Fruit fly (Drosophila melanogaster) Kc167 (cell line): ENCODE measurements around the gene EloA.

Experiments
- Myc ChIP-seq: fragments of >200 bp; optimal IDR thresholded peaks from 2 replicates; lab custom pipeline; 2017; ENCODE audit warnings: missing external identifiers
- Sin3A ChIP-seq: fragments of >200 bp; optimal IDR thresholded peaks from 2 replicates; lab custom pipeline; 2018; ENCODE audit warnings: missing external identifiers
- h ChIP-seq: fragments of >200 bp; optimal IDR thresholded peaks from 3 replicates; lab custom pipeline; 2018; ENCODE audit warnings: missing external identifiers
- insv ChIP-seq: fragments of >200 bp; optimal IDR thresholded peaks from 3 replicates; lab custom pipeline; 2018; ENCODE audit warnings: missing external identifiers
- psq ChIP-seq: fragments of >200 bp; optimal IDR thresholded peaks from 2 replicates; lab custom pipeline; 2017; ENCODE audit warnings: missing external identifiers
- ttk ChIP-seq: sonication (Bioruptor generic); optimal IDR thresholded peaks from 2 replicates; lab custom pipeline; 2017; ENCODE audit warnings: missing external identifiers

The EloA gene

DNA sequence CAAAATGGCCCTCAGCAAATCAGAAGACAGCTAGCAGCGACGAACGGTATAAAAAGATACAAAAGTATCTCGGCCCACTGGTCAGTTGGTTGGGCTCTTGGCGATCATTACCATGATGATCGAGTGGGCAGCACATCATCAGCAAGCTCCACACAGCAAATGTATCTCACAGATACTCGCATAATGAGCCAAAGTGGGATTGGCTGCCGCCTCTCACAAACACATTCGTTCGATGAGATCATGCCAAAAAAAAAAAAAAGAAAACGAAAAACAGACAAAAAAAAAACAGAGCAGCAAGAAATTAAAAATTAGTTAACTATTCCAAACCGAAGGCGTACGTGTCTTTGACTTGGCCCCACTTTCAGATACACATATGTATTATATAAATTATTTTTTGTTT is 44.8 kb downstream of the EloA start:
- TF ChIP-seq psq (lab: Kevin White, UChicago): no peak
- TF ChIP-seq insv (lab: Kevin White, UChicago): no peak
- no peak for TF ChIP-seq Myc (lab: Kevin White, UChicago)
- TF ChIP-seq ttk (lab: Kevin White, UChicago): no peak
- TF ChIP-seq h: no peak
- no peak for TF ChIP-seq Sin3A (lab: Kevin White, UChicago)

dm6 chr3R:23297132-23297862 is 45.9 kb downstream of the EloA start:
- TF ChIP-seq Sin3A (lab: Kevin White, UChicago): no peak
- TF ChIP-seq h: no peak
- TF ChIP-seq psq (lab: Kevin White, UChicago): no peak
- no peak for TF ChIP-seq ttk (lab: Kevin White, UChicago)
- TF ChIP-seq insv (lab: Kevin White, UChicago): no peak
- no peak for TF ChIP-seq Myc (lab: Kevin White, UChicago)

DNA sequence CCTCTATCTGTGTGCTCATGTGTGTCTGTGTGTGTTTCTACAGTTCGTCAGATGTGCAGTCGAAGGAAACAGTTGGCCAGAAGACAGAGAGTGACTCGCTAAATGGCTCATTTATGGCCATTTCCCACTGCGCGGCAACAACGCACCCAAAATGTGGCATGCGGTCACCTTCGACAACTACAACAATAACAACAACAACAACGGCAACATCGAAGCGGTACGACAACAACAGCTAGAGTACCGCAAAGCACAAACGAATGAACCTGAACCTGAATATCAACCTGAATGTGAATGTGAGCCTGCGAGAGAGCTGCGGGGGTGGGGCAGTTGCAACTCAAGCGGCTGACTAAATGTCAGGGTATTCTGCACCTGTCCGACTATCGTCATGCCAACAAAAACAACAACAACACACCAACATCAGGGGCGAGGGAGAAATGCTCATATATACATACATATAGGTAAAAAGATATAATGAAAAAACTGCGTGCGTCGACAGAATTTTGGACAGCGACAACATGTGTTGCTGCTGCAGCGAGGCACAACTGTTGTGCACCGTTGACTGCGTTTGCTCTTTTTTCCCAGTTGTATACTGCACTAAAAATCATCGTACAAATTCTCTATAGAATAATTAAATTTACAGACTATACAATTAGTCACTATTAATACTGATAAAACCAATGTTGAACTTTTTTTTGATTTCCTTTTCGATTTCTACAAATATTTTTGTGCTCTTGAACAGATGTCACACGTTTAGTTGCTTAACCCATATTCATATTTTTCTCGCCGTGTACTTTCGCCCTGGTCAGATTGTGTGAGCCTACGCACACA is 48.9 kb downstream of the EloA start:
- TF ChIP-seq psq (lab: Kevin White, UChicago) (no peak), Myc (lab: Kevin White, UChicago) (no peak), ttk (lab: Kevin White, UChicago) (no peak), insv (lab: Kevin White, UChicago) (no peak), Sin3A (lab: Kevin White, UChicago) (no peak), h (no peak)

dm6 chr3R:23301270-23301669 is 49.9 kb downstream of the EloA start:
- TF ChIP-seq psq (lab: Kevin White, UChicago): no peak
- TF ChIP-seq h: no peak
- TF ChIP-seq insv (lab: Kevin White, UChicago): no peak
- TF ChIP-seq Sin3A (lab: Kevin White, UChicago): no peak
- no peak for TF ChIP-seq Myc (lab: Kevin White, UChicago)
- no peak for TF ChIP-seq ttk (lab: Kevin White, UChicago)

- TF ChIP-seq ttk (lab: Kevin White, UChicago): no peak
Observed at dm6 chr3R:23302178-23302577, 50.8 kb downstream of the EloA start.

DNA sequence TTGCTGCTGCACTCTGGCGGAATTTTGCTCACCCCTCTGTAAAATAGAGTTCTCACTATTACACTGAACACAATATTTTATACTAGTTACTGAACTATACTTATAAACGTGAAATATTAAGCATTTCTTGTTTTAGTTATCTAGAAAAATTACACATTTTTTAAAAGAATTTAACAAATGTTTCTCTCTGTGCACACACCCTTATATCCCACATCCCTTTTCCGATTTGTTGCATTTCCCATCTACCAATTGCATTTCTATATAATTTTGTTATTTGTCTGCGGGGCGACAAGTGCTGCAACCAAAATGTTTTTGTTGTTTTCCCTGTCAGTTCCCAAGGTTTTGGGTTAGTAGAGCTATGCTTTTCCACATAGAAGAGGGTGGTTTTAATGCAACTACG is 51.9 kb downstream of the EloA start:
- TF ChIP-seq Myc (lab: Kevin White, UChicago): no peak
